Worm (Caenorhabditis elegans): ENCODE data around the gene Y37E11B.6.

Y37E11B.6 gene

ce11 chrIV:3636528-3637129, 37.5 kb upstream of the Y37E11B.6 start, which contains the start of gene madf-9 (continued):
- TF ChIP-seq ama-1 (optimal IDR thresholded peaks at IDR 0.05) (no peak), ceh-24 (tag; optimal IDR thresholded peaks at IDR 0.05) (no peak), ceh-22 (tag; optimal IDR thresholded peaks at IDR 0.05) (no peak), F13H6.1 (tag; optimal IDR thresholded peaks at IDR 0.05) (peak; percentile 71), dve-1 (tag; optimal IDR thresholded peaks at IDR 0.05) (peak; percentile 36)

- TF ChIP-seq nhr-232 (tag; optimal IDR thresholded peaks at IDR 0.05), result no peak
- no peak for TF ChIP-seq nfya-1 (tag; optimal IDR thresholded peaks at IDR 0.05)
- no peak for TF ChIP-seq pat-9 (tag; optimal IDR thresholded peaks at IDR 0.05)
- no peak for TF ChIP-seq mec-3 (tag; optimal IDR thresholded peaks at IDR 0.05; ENCODE audit: borderline replicate concordance)
- no peak for TF ChIP-seq lim-6 (tag; optimal IDR thresholded peaks at IDR 0.05)
- no peak for TF ChIP-seq elt-4 (tag; optimal IDR thresholded peaks at IDR 0.05)
- TF ChIP-seq ceh-24 (tag; optimal IDR thresholded peaks at IDR 0.05), result no peak
- TF ChIP-seq pax-1 (tag; optimal IDR thresholded peaks at IDR 0.05), result no peak
- no peak for TF ChIP-seq hlh-8 (tag; optimal IDR thresholded peaks at IDR 0.05)
- no peak for TF ChIP-seq fax-1 (tag; optimal IDR thresholded peaks at IDR 0.05)
- TF ChIP-seq dve-1 (tag; optimal IDR thresholded peaks at IDR 0.05), result no peak
- TF ChIP-seq dmd-4 (tag; optimal IDR thresholded peaks at IDR 0.05; ENCODE audit: borderline replicate concordance), result no peak
- no peak for TF ChIP-seq che-1 (tag; optimal IDR thresholded peaks at IDR 0.05)
- no peak for TF ChIP-seq nhr-11 (tag; optimal IDR thresholded peaks at IDR 0.05)
- TF ChIP-seq ahr-1 (tag; optimal IDR thresholded peaks at IDR 0.05), result no peak
- no peak for TF ChIP-seq K02D7.2 (tag; optimal IDR thresholded peaks at IDR 0.05)
These were observed 34.1 kb upstream of the Y37E11B.6 start, which contains the start of gene ZC416.2 for ce11 chrIV:3633254-3633653. Gene ZC416.2 (plus strand): TSS chrIV:3633619.

ce11 chrIV:3632475-3632874, 33.4 kb upstream of the Y37E11B.6 start:
- TF ChIP-seq elt-2 (tag; optimal IDR thresholded peaks at IDR 0.05), result no peak
- no peak for TF ChIP-seq ceh-45 (GFP tag; IDR thresholded peaks at IDR 0.05)
- TF ChIP-seq pros-1 (tag; optimal IDR thresholded peaks at IDR 0.05), result no peak
- TF ChIP-seq npax-4 (tag; optimal IDR thresholded peaks at IDR 0.05), result no peak
- TF ChIP-seq pqm-1 (tag; optimal IDR thresholded peaks at IDR 0.05), result no peak
- no peak for TF ChIP-seq pha-2 (tag; optimal IDR thresholded peaks at IDR 0.05)
- no peak for TF ChIP-seq ceh-9 (tag; optimal IDR thresholded peaks at IDR 0.05)
- no peak for TF ChIP-seq elt-4 (tag; optimal IDR thresholded peaks at IDR 0.05)
- TF ChIP-seq pha-4 (tag; optimal IDR thresholded peaks at IDR 0.05), result no peak
- no peak for TF ChIP-seq tbx-7 (tag; optimal IDR thresholded peaks at IDR 0.05)
- no peak for TF ChIP-seq unc-3 (GFP tag; conservative IDR thresholded peaks at IDR 0.05)
- TF ChIP-seq unc-3 (tag; optimal IDR thresholded peaks at IDR 0.05), result no peak
- no peak for TF ChIP-seq eyg-1 (tag; optimal IDR thresholded peaks at IDR 0.05)

ce11 chrIV:3628896-3629641, 30.0 kb upstream of the Y37E11B.6 start:
- TF ChIP-seq ttx-3 (tag; optimal IDR thresholded peaks at IDR 0.05), result no peak
- no peak for TF ChIP-seq hlh-8 (tag; optimal IDR thresholded peaks at IDR 0.05)

- TF ChIP-seq mec-3 (tag; optimal IDR thresholded peaks at IDR 0.05; ENCODE audit: borderline replicate concordance) (no peak), unc-42 (tag; optimal IDR thresholded peaks at IDR 0.05) (peak; percentile 90)
These were observed 27.3 kb upstream of the Y37E11B.6 start for ce11 chrIV:3626447-3626846.

Measured in whole organism, late embryonic.